Fruit fly (Drosophila melanogaster) ovary, adult (tissue): ENCODE results near the gene CG18281.

Experiments
- CG17801 ChIP-seq: fragments of 200-800 bp; optimal IDR thresholded peaks from 2 replicates; lab custom pipeline; 2019; ENCODE audit warnings: missing biosample characterization, mild to moderate bottlenecking, missing genetic modification characterization, moderate library complexity; ENCODE audit not compliant: partially characterized antibody

The CG18281 gene

dm6 chr3L:20531257-20531656, 31.6 kb downstream of the CG18281 start:
- no peak for TF ChIP-seq CG17801

- TF ChIP-seq CG17801 = no peak
Measured at dm6 chr3L:20533409-20533808, 33.8 kb downstream of the CG18281 start, which contains the start of gene CG13250. TSS of gene CG13250 (plus strand) at chr3L:20533709.

dm6 chr3L:20536919-20537318, 37.3 kb downstream of the CG18281 start:
- TF ChIP-seq CG17801 = no peak

dm6 chr3L:20537655-20538300, 38.1 kb downstream of the CG18281 start:
- no peak for TF ChIP-seq CG17801

- TF ChIP-seq CG17801 = no peak
Measured at dm6 chr3L:20538458-20538857, 38.8 kb downstream of the CG18281 start.

dm6 chr3L:20539116-20539990, 39.7 kb downstream of the CG18281 start:
- no peak for TF ChIP-seq CG17801

- peak; percentile 78 for TF ChIP-seq CG17801
Measured at dm6 chr3L:20540182-20540974, 40.7 kb downstream of the CG18281 start, which contains the start of gene Rcd2. TSS of gene Rcd2 (minus strand) at chr3L:20540417.

- TF ChIP-seq CG17801 = no peak
Measured at dm6 chr3L:20540975-20541951, 41.6 kb downstream of the CG18281 start.

dm6 chr3L:20548201-20548854, 48.7 kb downstream of the CG18281 start:
- no peak for TF ChIP-seq CG17801

- no peak for TF ChIP-seq CG17801
Measured at dm6 chr3L:20549358-20549757, 49.7 kb downstream of the CG18281 start.
